Fruit fly (Drosophila melanogaster) whole organism, embryonic: Measurements from ENCODE around the gene Neurl4.

Source experiments
- Abd-B ChIP-seq: fragments of 200-800 bp; sonication (Bioruptor generic); optimal IDR thresholded peaks from 2 replicates; lab custom pipeline; 2018; ENCODE audit warnings: missing biosample characterization, mild to moderate bottlenecking, missing genetic modification characterization, moderate library complexity
- B-H2 ChIP-seq: fragments of 200-800 bp; sonication (Bioruptor generic); optimal IDR thresholded peaks from 2 replicates; lab custom pipeline; 2018; ENCODE audit warnings: missing biosample characterization, mild to moderate bottlenecking, missing genetic modification characterization
- Bdp1 ChIP-seq: fragments of 200-800 bp; sonication (Bioruptor generic); optimal IDR thresholded peaks from 3 replicates; lab custom pipeline; 2016; ENCODE audit warnings: missing biosample characterization, missing genetic modification characterization
- Bgb ChIP-seq: fragments of 200-800 bp; sonication (Bioruptor generic); IDR thresholded peaks from 2 replicates; pipeline ENCODE4 v1.3.6; 2022; ENCODE audit warnings: missing biosample characterization, missing genetic modification characterization; ENCODE audit not compliant: partially characterized antibody
- Bteb2 ChIP-seq: fragments of 200-800 bp; sonication (Bioruptor generic); optimal IDR thresholded peaks from 2 replicates; lab custom pipeline; 2016; ENCODE audit warnings: missing biosample characterization, missing genetic modification characterization
- CG10209 ChIP-seq: fragments of 200-800 bp; sonication (Bioruptor generic); optimal IDR thresholded peaks from 3 replicates; lab custom pipeline; 2017; ENCODE audit warnings: missing biosample characterization, mild to moderate bottlenecking, missing genetic modification characterization, missing genetic modification reagents
- CG1024 ChIP-seq: fragments of 200-800 bp; sonication (Bioruptor generic); IDR thresholded peaks from 2 replicates; pipeline ENCODE4 v1.3.6; 2022; ENCODE audit warnings: missing biosample characterization, missing genetic modification characterization
- CG11456 ChIP-seq: fragments of 200-800 bp; sonication (Bioruptor generic); IDR thresholded peaks from 3 replicates; pipeline ENCODE4 v1.3.6; 2022; ENCODE audit warnings: missing biosample characterization, missing genetic modification characterization
- CG12219 ChIP-seq: fragments of 200-800 bp; sonication (Bioruptor generic); optimal IDR thresholded peaks from 3 replicates; lab custom pipeline; 2018; ENCODE audit warnings: missing biosample characterization, mild to moderate bottlenecking, missing genetic modification characterization
- CG12299 ChIP-seq: fragments of 200-800 bp; sonication (Bioruptor generic); optimal IDR thresholded peaks from 2 replicates; lab custom pipeline; 2018; ENCODE audit warnings: missing biosample characterization, mild to moderate bottlenecking, missing genetic modification characterization
- CG12769 ChIP-seq: fragments of 200-800 bp; sonication (Bioruptor generic); optimal IDR thresholded peaks from 2 replicates; lab custom pipeline; 2019; ENCODE audit warnings: missing biosample characterization, mild to moderate bottlenecking, missing genetic modification characterization, moderate library complexity
- CG13123 ChIP-seq: fragments of 200-800 bp; sonication (Bioruptor generic); optimal IDR thresholded peaks from 2 replicates; lab custom pipeline; 2016; ENCODE audit warnings: missing biosample characterization, missing genetic modification characterization
- CG13424 ChIP-seq: fragments of 200-800 bp; sonication (Bioruptor generic); optimal IDR thresholded peaks from 2 replicates; lab custom pipeline; 2019; ENCODE audit warnings: missing biosample characterization, mild to moderate bottlenecking, missing genetic modification characterization, moderate library complexity
- CG17361 ChIP-seq: fragments of 200-800 bp; sonication (Bioruptor generic); IDR thresholded peaks from 3 replicates; pipeline ENCODE4 v1.3.6; 2022; ENCODE audit warnings: missing biosample characterization, missing genetic modification characterization
- CG42726 ChIP-seq: fragments of 200-800 bp; sonication (Bioruptor generic); IDR thresholded peaks from 2 replicates; pipeline ENCODE4 v1.3.6; 2022; ENCODE audit warnings: missing biosample characterization, missing genetic modification characterization; ENCODE audit not compliant: partially characterized antibody
- CG4282 ChIP-seq: fragments of 200-800 bp; sonication (Bioruptor generic); optimal IDR thresholded peaks from 2 replicates; lab custom pipeline; 2016; ENCODE audit warnings: missing biosample characterization, missing genetic modification characterization
- CG4360 ChIP-seq: fragments of 200-800 bp; sonication (Bioruptor generic); IDR thresholded peaks from 2 replicates; pipeline ENCODE4 v1.3.6; 2022; ENCODE audit warnings: missing biosample characterization, missing genetic modification characterization
- CG5180 ChIP-seq: fragments of 200-800 bp; sonication (Bioruptor generic); optimal IDR thresholded peaks from 3 replicates; lab custom pipeline; 2017; ENCODE audit warnings: missing biosample characterization, missing genetic modification characterization, mild to moderate bottlenecking, moderate library complexity, missing genetic modification reagents
- CG6254 ChIP-seq: fragments of 200-800 bp; sonication (Bioruptor generic); optimal IDR thresholded peaks from 3 replicates; lab custom pipeline; 2017; ENCODE audit warnings: mild to moderate bottlenecking, missing biosample characterization, missing genetic modification reagents, missing genetic modification characterization
- CG6683 ChIP-seq: fragments of 200-800 bp; sonication (Bioruptor generic); optimal IDR thresholded peaks from 2 replicates; lab custom pipeline; 2017; ENCODE audit warnings: missing biosample characterization, mild to moderate bottlenecking, missing genetic modification characterization, missing genetic modification reagents
- CG7556 ChIP-seq: fragments of 200-800 bp; sonication (Bioruptor generic); optimal IDR thresholded peaks from 2 replicates; lab custom pipeline; 2017; ENCODE audit warnings: missing biosample characterization, mild to moderate bottlenecking, missing genetic modification characterization
- CG8388 ChIP-seq: fragments of 200-800 bp; sonication (Bioruptor generic); optimal IDR thresholded peaks from 2 replicates; lab custom pipeline; 2019; ENCODE audit warnings: missing biosample characterization, mild to moderate bottlenecking, missing genetic modification characterization, moderate library complexity
- CG9876 ChIP-seq: fragments of 200-800 bp; sonication (Bioruptor generic); optimal IDR thresholded peaks from 2 replicates; lab custom pipeline; 2016; ENCODE audit warnings: missing biosample characterization, missing genetic modification characterization
- D19A ChIP-seq: fragments of 200-800 bp; optimal IDR thresholded peaks from 3 replicates; lab custom pipeline; 2019; ENCODE audit warnings: missing biosample characterization, mild to moderate bottlenecking, missing genetic modification characterization, moderate library complexity
- Deaf1 ChIP-seq: fragments of 200-800 bp; optimal IDR thresholded peaks from 3 replicates; lab custom pipeline; 2019; ENCODE audit warnings: missing biosample characterization, mild to moderate bottlenecking, missing genetic modification characterization, moderate library complexity
- Dek ChIP-seq: fragments of 200-800 bp; sonication (Bioruptor generic); optimal IDR thresholded peaks from 3 replicates; lab custom pipeline; 2019; ENCODE audit warnings: missing biosample characterization, mild to moderate bottlenecking, missing genetic modification characterization, moderate library complexity
- Lhr ChIP-seq: fragments of 200-800 bp; sonication (Bioruptor generic); optimal IDR thresholded peaks from 3 replicates; lab custom pipeline; 2017; ENCODE audit warnings: mild to moderate bottlenecking, missing biosample characterization, missing genetic modification reagents, missing genetic modification characterization
- MTF-1 ChIP-seq: fragments of 200-800 bp; sonication (Bioruptor generic); optimal IDR thresholded peaks from 2 replicates; lab custom pipeline; 2018; ENCODE audit warnings: missing biosample characterization, mild to moderate bottlenecking, missing genetic modification characterization, borderline replicate concordance
- Optix ChIP-seq: fragments of 200-800 bp; sonication (Bioruptor generic); IDR thresholded peaks from 3 replicates; pipeline ENCODE4 v1.3.6; 2022; ENCODE audit warnings: missing biosample characterization, missing genetic modification characterization
- Ptx1 ChIP-seq: fragments of 200-800 bp; sonication (Bioruptor generic); IDR thresholded peaks from 2 replicates; pipeline ENCODE4 v1.3.6; 2022; ENCODE audit warnings: missing biosample characterization, missing genetic modification characterization
- Ravus ChIP-seq: fragments of 200-800 bp; sonication (Bioruptor generic); IDR thresholded peaks from 2 replicates; pipeline ENCODE4 v1.3.6; 2022; ENCODE audit warnings: missing biosample characterization, missing genetic modification characterization
- Rfx ChIP-seq: fragments of 200-800 bp; sonication (Bioruptor generic); IDR thresholded peaks from 2 replicates; pipeline ENCODE4 v1.3.6; 2022; ENCODE audit warnings: missing biosample characterization, missing genetic modification characterization
- Sry-β ChIP-seq: fragments of 200-800 bp; sonication (Bioruptor generic); optimal IDR thresholded peaks from 2 replicates; lab custom pipeline; 2018; ENCODE audit warnings: missing biosample characterization, mild to moderate bottlenecking, missing genetic modification characterization, moderate library complexity
- Stat92E ChIP-seq, 3 experiments: fragments of >200 bp in 2 of 3; fragments of 200-800 bp in 1 of 3; sonication (Bioruptor generic) in 1 of 3; optimal IDR thresholded peaks; 2 replicates each; lab custom pipeline; 2017 to 2019; ENCODE audit warnings: missing biosample characterization in 3 of 3, missing genetic modification characterization in 3 of 3, mild to moderate bottlenecking in 1 of 3, moderate library complexity in 1 of 3
- Taf1 ChIP-seq: fragments of 200-800 bp; sonication (Bioruptor generic); IDR thresholded peaks from 2 replicates; pipeline ENCODE4 v1.3.6; 2022; ENCODE audit warnings: missing biosample characterization, missing genetic modification characterization
- Usf ChIP-seq: fragments of 200-800 bp; sonication (Bioruptor generic); optimal IDR thresholded peaks from 2 replicates; lab custom pipeline; 2017; ENCODE audit warnings: missing genotype, missing biosample characterization, missing genetic modification characterization
- bsh ChIP-seq, 2 experiments: fragments of 200-800 bp; sonication (Bioruptor generic); optimal IDR thresholded peaks; 2 replicates each; lab custom pipeline; 2017 to 2018; ENCODE audit warnings: mild to moderate bottlenecking in 2 of 2, missing biosample characterization in 2 of 2, missing genetic modification characterization in 2 of 2, moderate library complexity in 1 of 2
- cato ChIP-seq: fragments of 200-800 bp; sonication (Bioruptor generic); optimal IDR thresholded peaks from 2 replicates; lab custom pipeline; 2016; ENCODE audit warnings: missing biosample characterization, missing genetic modification characterization, borderline replicate concordance
- caup ChIP-seq: fragments of 200-800 bp; sonication (Bioruptor generic); optimal IDR thresholded peaks from 3 replicates; lab custom pipeline; 2017; ENCODE audit warnings: missing biosample characterization, mild to moderate bottlenecking, missing genetic modification characterization, moderate library complexity; ENCODE audit not compliant: severe bottlenecking
- chn ChIP-seq: fragments of 200-800 bp; sonication (Bioruptor generic); optimal IDR thresholded peaks from 2 replicates; lab custom pipeline; 2016; ENCODE audit warnings: missing biosample characterization, missing genetic modification characterization
- pnt ChIP-seq: fragments of 200-800 bp; sonication (Bioruptor generic); optimal IDR thresholded peaks from 3 replicates; lab custom pipeline; 2016; ENCODE audit warnings: missing biosample characterization, missing genetic modification characterization
- prd ChIP-seq, 3 experiments: fragments of >200 bp in 2 of 3; fragments of 200-800 bp in 1 of 3; sonication (Bioruptor generic) in 1 of 3; optimal IDR thresholded peaks in 2 of 3; IDR thresholded peaks in 1 of 3; 2 replicates in 2 of 3; 3 replicates in 1 of 3; pipeline versions ENCODE4 v1.3.6 to Lab custom; 2017 to 2022; ENCODE audit warnings: missing biosample characterization in 1 of 3, missing genetic modification characterization in 1 of 3
- pros ChIP-seq: fragments of 200-800 bp; sonication (Bioruptor generic); optimal IDR thresholded peaks from 3 replicates; lab custom pipeline; 2019; ENCODE audit warnings: missing biosample characterization, mild to moderate bottlenecking, missing genetic modification characterization, moderate library complexity
- scrt ChIP-seq: fragments of 200-800 bp; sonication (Bioruptor generic); optimal IDR thresholded peaks from 2 replicates; lab custom pipeline; 2018; ENCODE audit warnings: missing biosample characterization, mild to moderate bottlenecking, missing genetic modification characterization, moderate library complexity
- sim ChIP-seq: fragments of 200-800 bp; sonication (Bioruptor generic); IDR thresholded peaks from 2 replicates; pipeline ENCODE4 v1.3.6; 2022; ENCODE audit warnings: missing biosample characterization, missing genetic modification characterization
- sisA ChIP-seq: fragments of 200-800 bp; sonication (Bioruptor generic); IDR thresholded peaks from 2 replicates; pipeline ENCODE4 v1.3.6; 2022; ENCODE audit warnings: missing biosample characterization, missing genetic modification characterization
- ssp ChIP-seq: fragments of 200-800 bp; sonication (Bioruptor generic); IDR thresholded peaks from 2 replicates; pipeline ENCODE4 v1.3.6; 2022; ENCODE audit warnings: missing biosample characterization, missing genetic modification characterization

The Neurl4 gene

dm6 chr3L:14053073-14053643, 3.5 kb upstream of the Neurl4 start, which contains the start of the genes CG13484 and Frl (continued):
- no peak for TF ChIP-seq Ravus
- peak; percentile 0 for TF ChIP-seq CG6683 (GFP tag; lab: Kevin White, UChicago)
- TF ChIP-seq CG4282: peak; percentile 61
- TF ChIP-seq Dek (tag; lab: Kevin White, UChicago): peak; percentile 64
- TF ChIP-seq CG9876: peak; percentile 43
- TF ChIP-seq Stat92E (GFP tag; optimal IDR thresholded peaks at IDR 0.05; lab: Kevin White, UChicago): peak in 1 of 3 experiments; percentile 93
- peak; percentile 30 for TF ChIP-seq CG12299 (tag; lab: Kevin White, UChicago)
- TF ChIP-seq Taf1 (GFP tag; lab: Robert Waterston, UW): no peak
- 0 out of 3 replicates have a peak, but pooled peaks have one; percentile 38 for TF ChIP-seq CG11456 (GFP tag; lab: Robert Waterston, UW)
- no peak for TF ChIP-seq cato
- TF ChIP-seq CG4360 (GFP tag; lab: Robert Waterston, UW): peak; percentile 90
- TF ChIP-seq Usf: no peak
- 0 out of 3 replicates have a peak, but pooled peaks have one; percentile 34 for TF ChIP-seq CG17361 (GFP tag; lab: Robert Waterston, UW)
- peak; percentile 1 for TF ChIP-seq Sry-β (GFP tag; lab: Kevin White, UChicago)
- TF ChIP-seq Deaf1 (tag; lab: Kevin White, UChicago): peak; percentile 87
- peak; percentile 52; the same call in 1 of the 2 replicates for TF ChIP-seq Bgb
- TF ChIP-seq B-H2: peak; percentile 22
- TF ChIP-seq CG42726 (GFP tag; lab: Robert Waterston, UW): peak; percentile 80
- no peak for TF ChIP-seq MTF-1 (GFP tag; lab: Kevin White, UChicago)
- TF ChIP-seq Rfx (GFP tag; lab: Robert Waterston, UW): peak; percentile 68
- TF ChIP-seq CG6254: no peak
- TF ChIP-seq Bteb2: peak; percentile 17
- peak; percentile 72 for TF ChIP-seq Abd-B (GFP tag; lab: Kevin White, UChicago)
- peak; percentile 39 for TF ChIP-seq Bdp1 (GFP tag; lab: Kevin White, UChicago)
- peak; percentile 15 to 19 for TF ChIP-seq bsh (GFP tag; optimal IDR thresholded peaks at IDR 0.05; lab: Kevin White, UChicago)
- no peak for TF ChIP-seq Optix (GFP tag; lab: Robert Waterston, UW)
- no peak for TF ChIP-seq sisA (GFP tag; lab: Robert Waterston, UW)
- TF ChIP-seq D19A (tag; lab: Kevin White, UChicago): peak; percentile 2
- peak; percentile 34 for TF ChIP-seq CG13424 (tag; lab: Kevin White, UChicago)
- TF ChIP-seq sim: no peak
- no peak for TF ChIP-seq Ptx1 (GFP tag; lab: Robert Waterston, UW)
- peak; percentile 32 for TF ChIP-seq scrt (GFP tag; lab: Kevin White, UChicago)
- peak; percentile 14 for TF ChIP-seq caup (GFP tag; lab: Kevin White, UChicago)
- TF ChIP-seq chn (GFP tag; lab: Kevin White, UChicago): no peak
- TF ChIP-seq pnt: peak; percentile 13
- TF ChIP-seq ssp: peak; percentile 29; the same call in 1 of the 2 replicates
- 0 out of 2 replicates have a peak, but pooled peaks have one; percentile 29 for TF ChIP-seq CG1024 (GFP tag; lab: Robert Waterston, UW)
- peak; percentile 38 for TF ChIP-seq CG8388 (GFP tag; lab: Kevin White, UChicago)
- peak; percentile 4 for TF ChIP-seq CG12219 (GFP tag; lab: Kevin White, UChicago)
- peak; percentile 4 for TF ChIP-seq pros
- peak; percentile 2 for TF ChIP-seq CG7556 (GFP tag; lab: Kevin White, UChicago)
- no peak for TF ChIP-seq prd (optimal IDR thresholded peaks at IDR 0.05; lab: Kevin White, UChicago)
- TF ChIP-seq prd (GFP tag; IDR thresholded peaks at IDR 0.05; lab: Robert Waterston, UW): peak; percentile 52
- peak; percentile 20 for TF ChIP-seq CG5180 (GFP tag; lab: Kevin White, UChicago)
- TF ChIP-seq CG12769 (tag; lab: Kevin White, UChicago): peak; percentile 64
- peak; percentile 7 for TF ChIP-seq CG10209 (GFP tag; lab: Kevin White, UChicago)
- no peak for TF ChIP-seq CG13123
- TF ChIP-seq Lhr (GFP tag; lab: Kevin White, UChicago): peak; percentile 96
